Worm (Caenorhabditis elegans) whole organism, early embryonic: ENCODE results near the gene K05F1.9.

ENCODE experiments used
- B0310.2 ChIP-seq: sonication (generic microtip); optimal IDR thresholded peaks from 2 replicates; lab custom pipeline; 2016; ENCODE audit warnings: mild to moderate bottlenecking, missing genetic modification characterization, missing compliant biosample characterization
- F13C5.2 ChIP-seq: sonication (generic microtip); optimal IDR thresholded peaks from 2 replicates; lab custom pipeline; 2017; ENCODE audit warnings: mild to moderate bottlenecking, missing genetic modification characterization, inconsistent platforms, missing compliant biosample characterization
- aly-1 ChIP-seq: sonication (generic microtip); optimal IDR thresholded peaks from 2 replicates; lab custom pipeline; 2016; ENCODE audit warnings: missing genetic modification characterization, missing compliant biosample characterization
- ama-1 ChIP-seq: fragments of 150-350 bp; optimal IDR thresholded peaks from 2 replicates; lab custom pipeline; 2014
- ceh-13 ChIP-seq: fragments of 200-800 bp; sonication (Bioruptor generic); optimal IDR thresholded peaks from 2 replicates; lab custom pipeline; 2018; ENCODE audit warnings: mild to moderate bottlenecking, missing genetic modification characterization, missing compliant biosample characterization
- ceh-36 ChIP-seq: sonication (generic microtip); optimal IDR thresholded peaks from 2 replicates; lab custom pipeline; 2016; ENCODE audit warnings: missing genetic modification characterization, inconsistent platforms, missing compliant biosample characterization
- ets-7 ChIP-seq: sonication (generic microtip); optimal IDR thresholded peaks from 2 replicates; lab custom pipeline; 2016; ENCODE audit warnings: missing genotype, missing genetic modification characterization, missing compliant biosample characterization
- flt-1 ChIP-seq: fragments of 200-800 bp; sonication (Bioruptor generic); IDR thresholded peaks from 2 replicates; pipeline ENCODE4 v1.3.6; 2022; ENCODE audit warnings: missing genetic modification characterization, missing compliant biosample characterization
- hmbx-1 ChIP-seq: sonication (generic microtip); optimal IDR thresholded peaks from 2 replicates; lab custom pipeline; 2016; ENCODE audit warnings: mild to moderate bottlenecking, missing genetic modification characterization, missing compliant biosample characterization
- hmg-4 ChIP-seq: fragments of 200-800 bp; sonication (Bioruptor generic); optimal IDR thresholded peaks from 2 replicates; lab custom pipeline; 2018; ENCODE audit warnings: mild to moderate bottlenecking, missing genetic modification characterization, missing compliant biosample characterization
- hnd-1 ChIP-seq: sonication (generic microtip); optimal IDR thresholded peaks from 2 replicates; lab custom pipeline; 2016; ENCODE audit warnings: missing genetic modification characterization, missing compliant biosample characterization
- pes-1 ChIP-seq: fragments of 200-800 bp; sonication (Bioruptor generic); IDR thresholded peaks from 2 replicates; pipeline ENCODE4 v1.3.6; 2022; ENCODE audit warnings: missing genetic modification reagents, missing genetic modification characterization, missing compliant biosample characterization
- scrt-1 ChIP-seq: fragments of 200-800 bp; sonication (Bioruptor generic); IDR thresholded peaks from 2 replicates; pipeline ENCODE4 v1.3.6; 2022; ENCODE audit warnings: missing genetic modification characterization, missing compliant biosample characterization
- sea-1 ChIP-seq: fragments of 200-800 bp; sonication (Bioruptor generic); conservative IDR thresholded peaks from 2 replicates; pipeline ENCODE4 v1.3.6; 2022; ENCODE audit warnings: missing genetic modification characterization, missing compliant biosample characterization
- tbx-11 ChIP-seq: fragments of 200-800 bp; sonication (Bioruptor generic); IDR thresholded peaks from 2 replicates; pipeline ENCODE4 v1.3.6; 2022; ENCODE audit warnings: missing genetic modification characterization, missing compliant biosample characterization
- tbx-37 ChIP-seq: fragments of 200-800 bp; sonication (Bioruptor generic); conservative IDR thresholded peaks from 2 replicates; pipeline ENCODE4 v1.3.6; 2022; ENCODE audit warnings: missing genetic modification reagents, missing genetic modification characterization, missing compliant biosample characterization
- tra-4 ChIP-seq: sonication (generic microtip); optimal IDR thresholded peaks from 2 replicates; lab custom pipeline; 2017; ENCODE audit warnings: missing genetic modification characterization, missing compliant biosample characterization

K05F1.9 gene

ce11 chrII:5801075-5801474, at the start of gene K05F1.9, which contains the start of gene K05F1.1:
Gene K05F1.9 (minus strand): TSS chrII:5801175.
Gene K05F1.1 (plus strand): TSS chrII:5801382.
- no peak for TF ChIP-seq B0310.2 (tag; lab: Kevin White, UChicago)
- no peak for TF ChIP-seq scrt-1
- no peak for TF ChIP-seq ceh-13 (GFP tag; lab: Kevin White, UChicago)
- TF ChIP-seq hmg-4 (GFP tag; lab: Kevin White, UChicago), result no peak
- TF ChIP-seq tbx-11 (GFP tag; lab: Robert Waterston, UW), result no peak
- TF ChIP-seq ama-1 (lab: Kevin White, UChicago), result no peak

- TF ChIP-seq scrt-1, result no peak
- no peak for TF ChIP-seq ets-7 (tag; lab: Kevin White, UChicago)
- no peak for TF ChIP-seq ama-1 (lab: Kevin White, UChicago)
- no peak for TF ChIP-seq tbx-37
- TF ChIP-seq sea-1 (GFP tag; lab: Robert Waterston, UW), result no peak
- no peak for TF ChIP-seq tbx-11 (GFP tag; lab: Robert Waterston, UW)
- TF ChIP-seq ceh-13 (GFP tag; lab: Kevin White, UChicago), result no peak
- TF ChIP-seq tra-4 (tag; lab: Kevin White, UChicago), result no peak
- TF ChIP-seq B0310.2 (tag; lab: Kevin White, UChicago), result no peak
- TF ChIP-seq ceh-36 (tag; lab: Kevin White, UChicago), result no peak
- no peak for TF ChIP-seq pes-1
- TF ChIP-seq hmg-4 (GFP tag; lab: Kevin White, UChicago), result no peak
- TF ChIP-seq aly-1 (tag; lab: Kevin White, UChicago), result no peak
- no peak for TF ChIP-seq F13C5.2 (tag; lab: Kevin White, UChicago)
- TF ChIP-seq hmbx-1 (tag; lab: Kevin White, UChicago), result no peak
- TF ChIP-seq flt-1, result no peak
- TF ChIP-seq hnd-1 (tag; lab: Kevin White, UChicago), result no peak
These were observed 45.2 kb upstream of the K05F1.9 start for ce11 chrII:5846181-5846580.

DNA sequence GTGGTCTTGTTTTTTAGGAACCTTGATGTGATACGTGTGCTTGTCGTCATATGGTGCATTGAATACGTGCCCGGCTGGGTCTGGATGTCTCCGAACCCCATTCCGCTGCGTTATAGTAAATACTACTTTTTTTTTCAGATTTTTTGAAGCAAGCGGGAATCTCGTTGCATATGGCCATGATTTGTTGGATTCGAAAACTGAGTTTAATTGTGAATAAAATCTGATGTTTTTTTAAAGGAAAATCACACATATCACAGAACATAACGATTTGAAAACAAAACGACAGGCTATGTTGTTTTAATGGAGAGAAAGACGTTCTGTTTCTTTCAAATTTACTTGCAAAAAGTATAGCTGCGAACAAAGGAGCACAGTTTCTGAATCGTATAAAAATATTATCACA, 44.5 kb upstream of the K05F1.9 start, which contains the start of the genes ZK1248.17 and H41C03.3:
ZK1248.17 (minus strand) TSS at position 101 of the 400 bp plus-strand sequence.
H41C03.3 (plus strand) TSS at position 337 of the 400 bp plus-strand sequence.
- no peak for TF ChIP-seq F13C5.2 (tag; lab: Kevin White, UChicago)
- no peak for TF ChIP-seq sea-1 (GFP tag; lab: Robert Waterston, UW)
- TF ChIP-seq ets-7 (tag; lab: Kevin White, UChicago), result no peak
- TF ChIP-seq flt-1, result no peak
- TF ChIP-seq pes-1, result no peak
- no peak for TF ChIP-seq ceh-36 (tag; lab: Kevin White, UChicago)
- no peak for TF ChIP-seq hnd-1 (tag; lab: Kevin White, UChicago)
- TF ChIP-seq hmg-4 (GFP tag; lab: Kevin White, UChicago), result no peak
- no peak for TF ChIP-seq hmbx-1 (tag; lab: Kevin White, UChicago)
- no peak for TF ChIP-seq tbx-11 (GFP tag; lab: Robert Waterston, UW)
- no peak for TF ChIP-seq ama-1 (lab: Kevin White, UChicago)
- no peak for TF ChIP-seq aly-1 (tag; lab: Kevin White, UChicago)
- no peak for TF ChIP-seq tbx-37
- TF ChIP-seq ceh-13 (GFP tag; lab: Kevin White, UChicago), result no peak
- TF ChIP-seq B0310.2 (tag; lab: Kevin White, UChicago), result no peak
- TF ChIP-seq scrt-1, result no peak
- no peak for TF ChIP-seq tra-4 (tag; lab: Kevin White, UChicago)

DNA sequence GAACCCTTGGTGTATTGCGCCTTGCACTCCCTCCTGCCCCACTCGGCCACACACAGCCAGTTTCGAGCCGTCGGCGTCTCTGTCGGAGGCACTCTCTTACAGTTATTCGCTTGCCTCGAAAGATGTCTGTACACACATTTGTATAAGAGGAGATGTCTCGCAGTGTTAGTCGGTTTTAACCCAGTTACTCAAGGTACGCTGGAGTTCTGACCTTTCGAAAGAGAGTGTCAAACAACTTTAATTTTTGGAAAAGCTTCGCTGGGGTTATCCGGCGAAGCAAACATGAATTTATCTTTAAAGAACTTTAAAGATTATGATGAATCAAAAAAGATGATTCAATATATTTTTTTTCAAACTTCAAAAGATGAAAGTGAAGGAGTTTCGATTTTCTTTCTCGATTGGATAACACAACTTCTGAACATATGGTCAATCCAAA, 43.7 kb upstream of the K05F1.9 start:
- TF ChIP-seq tbx-37 (peak; percentile 39), B0310.2 (tag; lab: Kevin White, UChicago) (peak; percentile 88), hnd-1 (tag; lab: Kevin White, UChicago) (peak; percentile 53), ceh-36 (tag; lab: Kevin White, UChicago) (peak; percentile 96), scrt-1 (peak; percentile 67), sea-1 (GFP tag; lab: Robert Waterston, UW) (peak; percentile 89), ets-7 (tag; lab: Kevin White, UChicago) (peak; percentile 80), hmbx-1 (tag; lab: Kevin White, UChicago) (peak; percentile 84), aly-1 (tag; lab: Kevin White, UChicago) (peak; percentile 40), ama-1 (lab: Kevin White, UChicago) (peak; percentile 100), tra-4 (tag; lab: Kevin White, UChicago) (peak; percentile 92), flt-1 (peak; percentile 72), ceh-13 (GFP tag; lab: Kevin White, UChicago) (peak; percentile 27), pes-1 (peak; percentile 86), tbx-11 (GFP tag; lab: Robert Waterston, UW) (peak; percentile 79), hmg-4 (GFP tag; lab: Kevin White, UChicago) (peak; percentile 96), F13C5.2 (tag; lab: Kevin White, UChicago) (peak; percentile 98)

ce11 chrII:5841866-5842265, 40.9 kb upstream of the K05F1.9 start, which contains the start of gene nep-25:
Gene nep-25 (plus strand): TSS chrII:5842240.
- no peak for TF ChIP-seq ceh-36 (tag; lab: Kevin White, UChicago)

- TF ChIP-seq ama-1 (lab: Kevin White, UChicago) (no peak), hnd-1 (tag; lab: Kevin White, UChicago) (no peak), F13C5.2 (tag; lab: Kevin White, UChicago) (no peak), ets-7 (tag; lab: Kevin White, UChicago) (no peak), ceh-36 (tag; lab: Kevin White, UChicago) (no peak), tbx-37 (no peak), hmg-4 (GFP tag; lab: Kevin White, UChicago) (no peak), sea-1 (GFP tag; lab: Robert Waterston, UW) (no peak), tra-4 (tag; lab: Kevin White, UChicago) (no peak), flt-1 (no peak), B0310.2 (tag; lab: Kevin White, UChicago) (no peak), aly-1 (tag; lab: Kevin White, UChicago) (no peak), scrt-1 (no peak), hmbx-1 (tag; lab: Kevin White, UChicago) (no peak), tbx-11 (GFP tag; lab: Robert Waterston, UW) (no peak), ceh-13 (GFP tag; lab: Kevin White, UChicago) (no peak), pes-1 (no peak)
These were observed 40.1 kb upstream of the K05F1.9 start, which contains the start of gene lec-5 for ce11 chrII:5841053-5841547. Gene lec-5 (minus strand): TSS chrII:5841103.
